Fruit fly (Drosophila melanogaster) S2 (cell line): Measurements from ENCODE around the gene Tmep.

Experiments
- CG8478 ChIP-seq: fragments of >200 bp; optimal IDR thresholded peaks from 2 replicates; lab custom pipeline; 2018
- CTCF ChIP-seq, 2 experiments: fragments of >200 bp; optimal IDR thresholded peaks; 2 replicates each; lab custom pipeline; 2018

Gene Tmep

DNA sequence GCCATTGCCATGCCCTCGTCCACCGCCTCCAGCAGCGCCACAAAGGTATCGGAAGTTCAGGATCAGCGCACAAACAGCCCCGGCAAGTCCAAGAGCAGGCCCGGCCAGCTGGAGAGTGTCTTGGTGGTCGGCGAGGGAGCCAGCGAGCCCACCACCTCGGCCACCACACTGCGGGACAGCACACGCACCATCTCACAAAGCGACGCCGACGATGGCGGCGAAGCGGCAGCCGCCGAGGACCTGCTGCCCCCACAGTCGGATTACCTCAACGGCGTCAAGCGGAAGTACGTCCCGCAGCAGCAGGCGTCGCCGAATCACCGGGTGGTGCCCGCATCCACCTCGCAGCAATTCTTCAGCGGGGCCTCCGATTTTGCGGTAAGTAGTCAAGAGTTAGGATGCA, 18.1 kb upstream of the Tmep start:
- no peak for TF ChIP-seq CG8478 (lab: Kevin White, UChicago)
- no peak for TF ChIP-seq CTCF (optimal IDR thresholded peaks at IDR 0.05; lab: Kevin White, UChicago)

DNA sequence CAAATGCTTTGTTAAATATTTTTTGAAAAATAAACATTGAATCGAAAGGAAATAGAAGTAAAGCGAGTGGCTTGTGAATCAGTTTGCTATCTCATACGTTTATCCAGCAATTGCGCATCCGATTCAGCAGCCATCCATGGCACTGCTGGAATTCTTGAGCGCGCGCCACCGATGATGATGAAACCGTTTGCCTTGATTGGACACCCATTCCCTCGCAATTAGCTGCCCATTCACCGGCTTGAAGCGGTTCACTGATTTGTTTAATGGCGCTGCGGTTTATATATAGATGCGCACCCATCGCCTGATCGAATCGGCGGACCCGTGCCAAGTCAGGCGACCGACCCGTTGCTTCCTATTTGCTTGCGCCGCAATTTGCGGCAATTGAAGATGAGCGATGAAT, 15.8 kb upstream of the Tmep start, which contains the start of gene Pcyt2:
Pcyt2 (plus strand) TSS at position 301 of the 400 bp plus-strand sequence.
- TF ChIP-seq CG8478 (lab: Kevin White, UChicago) (no peak), CTCF (optimal IDR thresholded peaks at IDR 0.05; lab: Kevin White, UChicago) (no peak)

DNA sequence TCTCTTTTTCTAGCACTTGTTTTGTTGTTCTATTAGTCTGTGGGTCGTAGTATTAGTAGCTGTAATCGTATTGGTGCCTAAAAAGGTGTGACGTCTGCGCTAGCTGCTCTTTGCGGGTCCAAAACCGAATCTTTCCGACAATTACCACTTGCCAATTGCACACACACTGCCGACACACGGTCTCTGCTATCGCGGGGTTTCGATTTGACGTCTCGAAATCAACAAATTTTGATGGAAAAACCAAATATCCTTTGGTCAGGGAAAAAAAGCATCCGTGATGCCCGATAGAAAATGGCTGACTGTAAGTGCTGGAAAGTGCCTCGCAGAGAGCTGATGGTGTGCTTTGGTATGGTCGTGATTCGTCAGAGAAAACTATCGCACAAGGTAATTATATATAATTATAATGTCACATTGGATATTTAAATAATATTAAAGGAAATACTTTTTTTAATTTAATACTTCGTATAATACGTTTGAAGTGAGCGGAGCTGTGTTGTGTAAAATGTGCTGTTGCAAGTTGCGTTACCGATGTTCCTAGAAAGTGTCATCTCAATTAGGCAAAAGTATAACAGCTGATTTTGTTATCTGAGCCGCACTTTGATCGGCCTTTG, 10.7 kb upstream of the Tmep start, which contains the start of the genes Pex10 and CG12099:
Pex10 (plus strand) TSS at position 51 of the 611 bp plus-strand sequence.
CG12099 (minus strand) TSS at position 307 of the 611 bp plus-strand sequence.
- TF ChIP-seq CG8478 (lab: Kevin White, UChicago) (no peak), CTCF (optimal IDR thresholded peaks at IDR 0.05; lab: Kevin White, UChicago) (no peak)

DNA sequence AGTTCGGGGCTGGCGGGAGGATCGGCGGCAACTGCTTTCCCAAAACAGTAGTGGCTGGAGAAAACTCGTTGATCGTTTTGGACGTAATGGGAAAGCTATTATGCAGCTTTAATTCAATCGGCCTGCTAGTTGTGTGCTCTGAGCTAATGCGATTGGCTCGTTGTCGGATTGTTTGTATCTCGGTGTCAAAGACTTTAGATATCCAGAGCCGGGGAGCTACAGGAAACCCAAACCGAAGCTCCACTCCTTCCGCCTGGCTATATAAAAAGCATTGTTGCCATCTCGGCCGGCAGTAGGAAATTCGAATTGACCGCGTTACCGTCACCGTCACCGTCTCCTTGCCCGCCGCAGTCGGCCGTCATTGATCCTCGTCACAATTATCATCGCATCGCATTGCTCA, 3.9 kb upstream of the Tmep start, which contains the start of gene CG12003:
CG12003 (plus strand) TSS at position 301 of the 400 bp plus-strand sequence.
- TF ChIP-seq CG8478 (lab: Kevin White, UChicago) (no peak), CTCF (optimal IDR thresholded peaks at IDR 0.05; lab: Kevin White, UChicago) (no peak)

DNA sequence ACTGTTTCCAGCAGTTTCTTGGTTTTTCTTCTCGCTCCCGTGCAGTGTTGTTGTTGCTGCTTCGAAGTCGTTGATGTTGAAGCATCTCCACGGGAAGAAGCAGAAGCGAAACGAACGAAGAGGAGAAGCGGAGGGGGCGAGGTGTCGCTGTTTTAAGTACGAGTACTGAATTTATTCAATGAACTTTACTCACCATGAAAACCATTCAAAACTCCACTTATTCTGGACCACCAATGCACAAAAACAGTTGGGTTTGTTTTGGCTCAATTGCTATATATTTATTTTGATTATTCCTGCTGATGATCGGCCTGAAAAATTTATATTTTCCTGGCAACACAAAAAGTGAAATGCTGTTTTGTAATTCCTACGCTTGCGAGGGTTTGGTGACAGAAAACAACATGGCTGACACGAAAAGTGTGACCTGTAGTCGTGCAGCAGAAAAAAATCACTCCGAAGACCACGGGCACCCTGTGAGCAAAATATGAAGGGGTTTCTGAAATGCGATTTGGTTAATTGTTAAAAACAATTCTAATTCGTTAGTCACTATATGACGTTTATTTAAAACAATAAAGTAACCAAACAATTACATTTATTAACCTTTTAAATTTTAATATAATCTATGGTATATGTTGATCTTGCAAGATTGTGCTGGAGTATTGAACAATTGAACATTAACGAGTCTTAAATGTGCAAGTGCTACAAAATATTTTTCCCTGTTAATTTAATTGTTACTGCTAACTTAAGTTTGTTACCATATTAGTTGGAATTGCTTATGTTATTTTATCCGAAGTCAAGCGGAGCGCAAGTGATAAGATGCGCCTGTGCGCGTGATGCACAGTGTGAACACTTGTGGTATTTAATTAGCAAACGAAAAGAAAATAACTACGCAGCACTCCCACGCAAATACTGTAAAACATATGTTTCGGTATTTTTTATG, 488 bp upstream of the Tmep start, which contains the start of gene CG7879:
CG7879 (minus strand) TSS at position 384 of the 937 bp plus-strand sequence.
- TF ChIP-seq CTCF (optimal IDR thresholded peaks at IDR 0.05; lab: Kevin White, UChicago) (no peak), CG8478 (lab: Kevin White, UChicago) (no peak)

DNA sequence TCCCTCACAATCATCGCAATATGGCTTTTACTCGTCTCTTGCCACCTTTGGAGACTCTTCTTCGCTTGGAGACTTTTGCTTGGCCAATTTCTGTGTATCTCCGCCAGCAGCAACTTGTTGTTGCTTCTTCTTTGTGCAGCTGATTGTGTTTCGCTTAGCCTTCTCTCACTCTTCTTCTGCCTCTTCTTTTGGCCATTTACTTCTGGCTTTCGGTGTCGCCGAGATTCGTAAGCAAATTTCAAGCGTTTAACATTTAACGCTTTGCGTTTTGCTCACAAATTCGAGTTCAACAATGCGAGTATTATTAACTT, 940 bp downstream of the Tmep start:
- TF ChIP-seq CG8478 (lab: Kevin White, UChicago) (no peak), CTCF (optimal IDR thresholded peaks at IDR 0.05; lab: Kevin White, UChicago) (no peak)

DNA sequence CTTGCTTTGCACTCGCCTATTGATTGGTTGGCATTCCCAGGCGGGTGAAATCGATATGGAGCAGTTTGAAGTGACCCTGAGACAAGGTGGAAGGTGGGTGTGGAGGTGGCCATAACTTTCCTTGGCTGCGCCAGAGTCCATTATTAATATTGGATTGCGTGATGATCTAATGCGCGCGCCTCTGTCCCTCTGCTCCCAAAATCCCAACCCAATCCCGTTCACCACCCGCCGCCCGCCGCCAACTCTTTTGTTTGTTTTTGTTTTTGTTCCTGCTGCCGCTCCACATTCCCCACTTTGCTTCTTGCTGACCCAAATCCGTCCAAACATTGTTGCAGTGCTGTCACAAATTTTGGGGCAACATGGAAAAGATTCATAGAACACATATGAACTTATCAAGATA, 2.1 kb downstream of the Tmep start:
- no peak for TF ChIP-seq CTCF (optimal IDR thresholded peaks at IDR 0.05; lab: Kevin White, UChicago)
- no peak for TF ChIP-seq CG8478 (lab: Kevin White, UChicago)

DNA sequence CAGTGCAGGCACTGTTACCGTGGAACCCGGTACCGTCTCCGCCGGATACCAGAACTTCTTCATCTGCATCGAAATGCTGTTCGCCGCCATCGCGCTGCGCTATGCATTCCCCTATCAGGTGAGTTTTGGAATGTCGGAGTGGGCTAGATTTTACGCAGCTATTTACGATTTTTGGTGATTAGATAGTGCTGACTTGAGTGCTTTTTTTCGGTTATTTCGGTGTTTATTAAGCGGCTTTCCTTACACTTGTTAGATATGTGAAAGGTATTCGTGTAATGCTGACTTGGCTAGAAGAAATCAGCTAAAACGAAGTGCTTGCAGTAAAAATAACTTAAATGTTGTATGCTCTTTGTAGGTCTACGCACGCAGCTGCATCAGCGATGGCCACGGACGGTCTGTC, 4.2 kb downstream of the Tmep start:
- TF ChIP-seq CTCF (optimal IDR thresholded peaks at IDR 0.05; lab: Kevin White, UChicago) (no peak), CG8478 (lab: Kevin White, UChicago) (no peak)

DNA sequence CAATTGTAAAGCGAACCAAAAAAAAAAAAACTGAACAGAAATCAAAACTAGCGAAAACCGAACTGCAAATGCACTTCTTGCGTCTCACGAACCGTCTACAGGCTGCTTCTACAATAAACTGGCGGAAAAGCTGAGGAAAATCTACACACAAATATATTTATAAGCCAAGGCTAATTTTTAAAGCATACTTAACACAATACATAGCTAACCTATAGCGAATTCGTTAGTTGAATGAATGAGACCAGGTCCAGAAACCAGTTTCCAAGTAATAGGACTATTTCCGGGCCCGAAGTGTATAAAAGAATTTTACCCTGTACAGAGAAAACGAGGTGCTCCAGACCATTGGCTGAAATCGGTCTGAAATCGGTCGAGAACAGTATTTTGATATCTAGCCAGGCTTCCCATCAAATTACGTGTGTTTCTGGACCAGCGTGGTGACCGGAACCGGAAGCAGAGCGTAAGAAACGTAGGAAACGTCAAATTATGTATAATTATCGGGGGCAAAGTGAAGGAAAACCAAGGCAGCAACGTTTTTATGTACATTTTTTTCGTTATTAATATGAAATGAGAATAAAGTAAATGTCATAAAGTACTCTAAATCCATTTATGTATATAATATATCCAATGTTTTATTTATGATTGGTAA, 6.9 kb downstream of the Tmep start:
- no peak for TF ChIP-seq CTCF (optimal IDR thresholded peaks at IDR 0.05; lab: Kevin White, UChicago)
- TF ChIP-seq CG8478 (lab: Kevin White, UChicago) = no peak

DNA sequence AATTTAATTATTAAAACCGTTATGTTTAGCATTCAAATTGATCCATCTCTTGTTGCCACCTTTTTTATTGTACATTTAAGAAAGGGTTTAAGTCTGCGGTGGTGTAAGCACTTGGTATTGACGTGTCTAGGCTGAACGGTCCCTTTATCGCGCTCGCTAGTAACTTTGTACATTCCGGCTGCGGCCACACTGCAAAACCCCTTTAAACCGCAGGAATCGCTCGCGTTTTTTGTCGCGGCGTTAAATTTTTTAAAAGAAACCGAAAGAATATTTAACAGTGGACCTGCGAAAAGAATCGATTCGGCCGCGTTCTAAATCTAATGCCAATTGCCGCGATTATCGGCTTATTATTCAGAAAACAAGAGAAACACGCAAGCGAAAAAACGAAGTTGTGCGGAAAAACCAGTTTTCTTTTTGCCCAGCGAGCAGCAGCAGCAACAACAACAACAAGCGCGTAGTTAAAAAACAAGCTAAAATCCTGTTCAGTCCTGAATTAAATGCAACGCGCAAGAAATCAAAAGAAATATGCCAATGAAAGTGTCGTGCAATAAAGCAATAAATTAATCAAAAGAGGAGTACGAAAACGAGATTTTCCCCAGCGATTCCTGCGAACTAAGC, 7.6 kb downstream of the Tmep start, which contains the start of gene CG13917:
CG13917 (plus strand) TSS at position 211 of the 618 bp plus-strand sequence.
- TF ChIP-seq CG8478 (lab: Kevin White, UChicago) (no peak), CTCF (optimal IDR thresholded peaks at IDR 0.05; lab: Kevin White, UChicago) (peak in 1 of 2 experiments; percentile 54)

DNA sequence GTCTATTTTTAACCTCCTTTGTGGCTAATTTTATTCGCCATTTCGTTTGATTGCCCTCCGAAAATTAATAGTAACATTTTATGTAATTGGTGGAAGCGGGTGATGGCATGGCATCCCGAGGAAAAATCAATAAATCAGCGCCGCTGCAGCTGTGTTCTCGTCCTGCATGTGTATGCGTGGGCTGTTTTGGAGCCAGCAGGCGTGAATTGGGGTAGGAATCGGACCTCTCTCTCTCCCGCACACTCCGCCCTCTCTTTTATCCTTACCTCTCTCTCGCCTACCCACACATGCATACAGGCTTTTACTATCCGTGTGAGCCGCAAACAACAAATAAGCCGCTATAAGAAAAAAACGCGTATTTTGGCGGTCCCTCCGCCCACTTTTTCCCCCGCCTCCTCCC, 8.4 kb downstream of the Tmep start:
- TF ChIP-seq CG8478 (lab: Kevin White, UChicago) (no peak), CTCF (optimal IDR thresholded peaks at IDR 0.05; lab: Kevin White, UChicago) (no peak)

DNA sequence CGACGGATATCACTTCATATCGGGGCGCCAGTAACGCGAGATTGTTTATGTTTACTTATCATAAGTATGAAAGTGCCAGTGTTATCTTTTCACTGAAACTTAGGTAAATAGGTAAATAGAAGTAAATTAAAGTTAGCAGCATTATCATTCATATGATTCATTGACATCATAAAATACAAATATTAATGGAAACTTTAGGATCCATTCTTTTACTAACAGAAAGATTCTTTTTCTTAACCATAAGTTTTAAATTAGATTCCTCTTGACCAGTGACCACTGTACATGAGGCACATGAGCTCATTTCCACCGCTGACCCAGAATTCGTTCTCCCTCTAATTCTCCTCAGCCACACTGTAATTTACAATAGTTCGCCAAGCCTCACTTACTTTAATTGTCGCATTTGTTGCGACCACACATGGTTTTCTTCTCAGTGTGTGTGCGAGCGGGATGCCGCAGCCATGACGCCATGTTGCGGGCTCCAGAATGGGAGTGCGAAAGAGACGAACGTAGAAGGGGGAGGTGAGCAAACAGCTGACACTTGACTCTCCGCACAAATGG, 9.5 kb downstream of the Tmep start:
- TF ChIP-seq CG8478 (lab: Kevin White, UChicago) (no peak), CTCF (optimal IDR thresholded peaks at IDR 0.05; lab: Kevin White, UChicago) (peak in 1 of 2 experiments; percentile 48)

DNA sequence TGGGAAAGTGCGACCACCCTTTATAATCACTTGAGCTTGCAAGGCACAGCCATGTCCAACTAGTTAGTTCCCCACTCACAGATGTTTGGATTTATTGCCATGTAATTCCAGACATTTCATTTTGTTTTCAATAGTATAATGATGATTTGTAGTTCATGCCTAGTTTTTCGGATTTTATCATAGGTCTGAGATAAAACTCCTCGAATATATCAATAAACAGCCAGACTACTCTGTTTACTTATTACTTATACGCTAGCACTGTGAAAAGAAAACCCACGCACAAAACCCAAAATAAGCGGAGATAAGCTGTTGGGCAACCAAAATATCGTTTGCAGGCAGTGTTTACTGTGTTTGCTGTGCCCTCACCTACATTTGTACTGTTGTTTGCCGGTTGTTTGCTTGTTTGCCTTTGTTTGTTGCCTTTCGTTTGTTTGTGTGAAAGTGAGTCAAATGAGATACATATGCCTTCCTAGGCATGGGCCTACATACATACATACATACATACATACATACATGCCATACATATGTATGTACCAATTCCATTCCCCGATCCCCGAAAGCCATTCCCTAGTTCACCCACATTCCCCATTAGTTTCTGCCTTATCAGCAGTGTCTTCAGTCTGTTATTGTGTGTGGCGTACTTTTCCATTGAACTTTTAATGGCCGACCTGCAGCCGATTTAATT, 10.3 kb downstream of the Tmep start:
- TF ChIP-seq CG8478 (lab: Kevin White, UChicago) (no peak), CTCF (optimal IDR thresholded peaks at IDR 0.05; lab: Kevin White, UChicago) (no peak)
